Fruit fly (Drosophila melanogaster): ENCODE measurements around the gene CG7168.
A peak's percentile ranks its signal among the peaks of the same experiment; 100 is the strongest.

Gene CG7168

dm6 chr3R:18226043-18226808 lies at the start of gene CG7168, which contains the start of gene Mdh2:
Gene CG7168 (minus strand): TSS chr3R:18226082.
Gene Mdh2 (plus strand): TSS chr3R:18226396.
- TF ChIP-seq CG17801 (GFP tag; optimal IDR thresholded peaks at IDR 0.05; ENCODE audit: partially characterized antibody): peak; percentile 12

dm6 chr3R:18275113-18275782 lies 49.4 kb upstream of the CG7168 start:
- no peak for TF ChIP-seq CG17801 (GFP tag; optimal IDR thresholded peaks at IDR 0.05; ENCODE audit: partially characterized antibody)

dm6 chr3R:18274328-18275098 lies 48.6 kb upstream of the CG7168 start, which contains the start of the genes Vps39 and eIF1A:
Gene Vps39 (minus strand): TSS chr3R:18274446.
Gene eIF1A (plus strand): TSS chr3R:18274665.
- peak; percentile 40 for TF ChIP-seq CG17801 (GFP tag; optimal IDR thresholded peaks at IDR 0.05; ENCODE audit: partially characterized antibody)

- TF ChIP-seq CG17801 (GFP tag; optimal IDR thresholded peaks at IDR 0.05; ENCODE audit: partially characterized antibody): no peak
Measured at dm6 chr3R:18269744-18270348, 44.0 kb upstream of the CG7168 start.

dm6 chr3R:18267489-18267888 lies 41.6 kb upstream of the CG7168 start, which contains the start of gene CG18599:
Gene CG18599 (plus strand): TSS chr3R:18267789.
- TF ChIP-seq CG17801 (GFP tag; optimal IDR thresholded peaks at IDR 0.05; ENCODE audit: partially characterized antibody): no peak

- TF ChIP-seq CG17801 (GFP tag; optimal IDR thresholded peaks at IDR 0.05; ENCODE audit: partially characterized antibody): no peak
Measured at dm6 chr3R:18266665-18267064, 40.8 kb upstream of the CG7168 start.

dm6 chr3R:18265275-18265674 lies 39.4 kb upstream of the CG7168 start:
- no peak for TF ChIP-seq CG17801 (GFP tag; optimal IDR thresholded peaks at IDR 0.05; ENCODE audit: partially characterized antibody)

dm6 chr3R:18261602-18262001 lies 35.7 kb upstream of the CG7168 start:
- TF ChIP-seq CG17801 (GFP tag; optimal IDR thresholded peaks at IDR 0.05; ENCODE audit: partially characterized antibody): no peak

- TF ChIP-seq CG17801 (GFP tag; optimal IDR thresholded peaks at IDR 0.05; ENCODE audit: partially characterized antibody): no peak
Measured at dm6 chr3R:18260016-18260415, 34.1 kb upstream of the CG7168 start.

- TF ChIP-seq CG17801 (GFP tag; optimal IDR thresholded peaks at IDR 0.05; ENCODE audit: partially characterized antibody): peak; percentile 23
Measured at dm6 chr3R:18255281-18255680, 29.4 kb upstream of the CG7168 start, which contains the start of the genes Ada2a, Polr2D, Tgs1 and moi. Gene Ada2a (minus strand): TSS chr3R:18255487. Gene Polr2D (minus strand): TSS chr3R:18255487. Gene Tgs1 (plus strand): TSS chr3R:18255530. Gene moi (plus strand): TSS chr3R:18255530.

dm6 chr3R:18252578-18252977 lies 26.7 kb upstream of the CG7168 start, which contains the start of gene CG12320:
Gene CG12320 (minus strand): TSS chr3R:18252734.
- no peak for TF ChIP-seq CG17801 (GFP tag; optimal IDR thresholded peaks at IDR 0.05; ENCODE audit: partially characterized antibody)

- no peak for TF ChIP-seq CG17801 (GFP tag; optimal IDR thresholded peaks at IDR 0.05; ENCODE audit: partially characterized antibody)
Measured at dm6 chr3R:18251876-18252275, 26.0 kb upstream of the CG7168 start.

- no peak for TF ChIP-seq CG17801 (GFP tag; optimal IDR thresholded peaks at IDR 0.05; ENCODE audit: partially characterized antibody)
Measured at dm6 chr3R:18250815-18251214, 24.9 kb upstream of the CG7168 start, which contains the start of gene CG18598. Gene CG18598 (plus strand): TSS chr3R:18251115.

- no peak for TF ChIP-seq CG17801 (GFP tag; optimal IDR thresholded peaks at IDR 0.05; ENCODE audit: partially characterized antibody)
Measured at dm6 chr3R:18249268-18249667, 23.4 kb upstream of the CG7168 start.

Data from ovary, adult (tissue).